Worm (Caenorhabditis elegans) whole organism, early embryonic: ENCODE results near the gene skpo-3.

Experiments used
- B0310.2 ChIP-seq: sonication (generic microtip); optimal IDR thresholded peaks from 2 replicates; lab custom pipeline; 2016; ENCODE audit warnings: mild to moderate bottlenecking, missing genetic modification characterization, missing compliant biosample characterization
- F13C5.2 ChIP-seq: sonication (generic microtip); optimal IDR thresholded peaks from 2 replicates; lab custom pipeline; 2017; ENCODE audit warnings: mild to moderate bottlenecking, missing genetic modification characterization, inconsistent platforms, missing compliant biosample characterization
- aly-1 ChIP-seq: sonication (generic microtip); optimal IDR thresholded peaks from 2 replicates; lab custom pipeline; 2016; ENCODE audit warnings: missing genetic modification characterization, missing compliant biosample characterization
- ama-1 ChIP-seq: fragments of 150-350 bp; optimal IDR thresholded peaks from 2 replicates; lab custom pipeline; 2014
- ceh-13 ChIP-seq: fragments of 200-800 bp; sonication (Bioruptor generic); optimal IDR thresholded peaks from 2 replicates; lab custom pipeline; 2018; ENCODE audit warnings: mild to moderate bottlenecking, missing genetic modification characterization, missing compliant biosample characterization
- ceh-36 ChIP-seq: sonication (generic microtip); optimal IDR thresholded peaks from 2 replicates; lab custom pipeline; 2016; ENCODE audit warnings: missing genetic modification characterization, inconsistent platforms, missing compliant biosample characterization
- ets-7 ChIP-seq: sonication (generic microtip); optimal IDR thresholded peaks from 2 replicates; lab custom pipeline; 2016; ENCODE audit warnings: missing genotype, missing genetic modification characterization, missing compliant biosample characterization
- flt-1 ChIP-seq: fragments of 200-800 bp; sonication (Bioruptor generic); IDR thresholded peaks from 2 replicates; pipeline ENCODE4 v1.3.6; 2022; ENCODE audit warnings: missing genetic modification characterization, missing compliant biosample characterization
- hmbx-1 ChIP-seq: sonication (generic microtip); optimal IDR thresholded peaks from 2 replicates; lab custom pipeline; 2016; ENCODE audit warnings: mild to moderate bottlenecking, missing genetic modification characterization, missing compliant biosample characterization
- hmg-4 ChIP-seq: fragments of 200-800 bp; sonication (Bioruptor generic); optimal IDR thresholded peaks from 2 replicates; lab custom pipeline; 2018; ENCODE audit warnings: mild to moderate bottlenecking, missing genetic modification characterization, missing compliant biosample characterization
- hnd-1 ChIP-seq: sonication (generic microtip); optimal IDR thresholded peaks from 2 replicates; lab custom pipeline; 2016; ENCODE audit warnings: missing genetic modification characterization, missing compliant biosample characterization
- pes-1 ChIP-seq: fragments of 200-800 bp; sonication (Bioruptor generic); IDR thresholded peaks from 2 replicates; pipeline ENCODE4 v1.3.6; 2022; ENCODE audit warnings: missing genetic modification reagents, missing genetic modification characterization, missing compliant biosample characterization
- scrt-1 ChIP-seq: fragments of 200-800 bp; sonication (Bioruptor generic); IDR thresholded peaks from 2 replicates; pipeline ENCODE4 v1.3.6; 2022; ENCODE audit warnings: missing genetic modification characterization, missing compliant biosample characterization
- sea-1 ChIP-seq: fragments of 200-800 bp; sonication (Bioruptor generic); conservative IDR thresholded peaks from 2 replicates; pipeline ENCODE4 v1.3.6; 2022; ENCODE audit warnings: missing genetic modification characterization, missing compliant biosample characterization
- tbx-11 ChIP-seq: fragments of 200-800 bp; sonication (Bioruptor generic); IDR thresholded peaks from 2 replicates; pipeline ENCODE4 v1.3.6; 2022; ENCODE audit warnings: missing genetic modification characterization, missing compliant biosample characterization
- tbx-37 ChIP-seq: fragments of 200-800 bp; sonication (Bioruptor generic); conservative IDR thresholded peaks from 2 replicates; pipeline ENCODE4 v1.3.6; 2022; ENCODE audit warnings: missing genetic modification reagents, missing genetic modification characterization, missing compliant biosample characterization
- tra-4 ChIP-seq: sonication (generic microtip); optimal IDR thresholded peaks from 2 replicates; lab custom pipeline; 2017; ENCODE audit warnings: missing genetic modification characterization, missing compliant biosample characterization

Gene skpo-3

ce11 chrII:7205388-7205787, 40.3 kb upstream of the skpo-3 start, which contains the start of gene srd-59:
Gene srd-59, plus strand, starts transcription at chrII:7205688.
- TF ChIP-seq ceh-13 (GFP tag; lab: Kevin White, UChicago) (no peak), tra-4 (tag; lab: Kevin White, UChicago) (no peak), hmg-4 (no peak)

- TF ChIP-seq pes-1 (GFP tag; lab: Robert Waterston, UW) (no peak), aly-1 (tag; lab: Kevin White, UChicago) (no peak), ets-7 (tag; lab: Kevin White, UChicago) (no peak), scrt-1 (GFP tag; lab: Robert Waterston, UW) (no peak), sea-1 (GFP tag; lab: Robert Waterston, UW) (no peak), ceh-13 (GFP tag; lab: Kevin White, UChicago) (no peak), hnd-1 (tag; lab: Kevin White, UChicago) (no peak), ceh-36 (tag; lab: Kevin White, UChicago) (no peak), tbx-11 (GFP tag; lab: Robert Waterston, UW) (no peak), tra-4 (tag; lab: Kevin White, UChicago) (no peak), flt-1 (GFP tag; lab: Robert Waterston, UW) (no peak), hmg-4 (no peak), tbx-37 (GFP tag; lab: Robert Waterston, UW) (no peak), ama-1 (lab: Kevin White, UChicago) (no peak), B0310.2 (tag; lab: Kevin White, UChicago) (no peak), hmbx-1 (tag; lab: Kevin White, UChicago) (no peak), F13C5.2 (tag; lab: Kevin White, UChicago) (no peak)
These were observed 38.0 kb upstream of the skpo-3 start for ce11 chrII:7207649-7208048.

- no peak for TF ChIP-seq hmbx-1 (tag; lab: Kevin White, UChicago)
- TF ChIP-seq B0310.2 (tag; lab: Kevin White, UChicago): no peak
- no peak for TF ChIP-seq aly-1 (tag; lab: Kevin White, UChicago)
- no peak for TF ChIP-seq flt-1 (GFP tag; lab: Robert Waterston, UW)
- no peak for TF ChIP-seq tbx-11 (GFP tag; lab: Robert Waterston, UW)
- TF ChIP-seq hmg-4: no peak
- no peak for TF ChIP-seq scrt-1 (GFP tag; lab: Robert Waterston, UW)
- TF ChIP-seq ama-1 (lab: Kevin White, UChicago): no peak
These were observed 37.5 kb upstream of the skpo-3 start, which contains the start of gene dhs-7 for ce11 chrII:7208184-7208583. Gene dhs-7, minus strand, starts transcription at chrII:7208460.

- TF ChIP-seq hmbx-1 (tag; lab: Kevin White, UChicago): no peak
- no peak for TF ChIP-seq tbx-37 (GFP tag; lab: Robert Waterston, UW)
- no peak for TF ChIP-seq ama-1 (lab: Kevin White, UChicago)
- TF ChIP-seq hnd-1 (tag; lab: Kevin White, UChicago): no peak
- no peak for TF ChIP-seq tra-4 (tag; lab: Kevin White, UChicago)
- no peak for TF ChIP-seq ets-7 (tag; lab: Kevin White, UChicago)
These were observed 35.5 kb upstream of the skpo-3 start, which contains the start of gene E04F6.15 for ce11 chrII:7210187-7210586. Gene E04F6.15, minus strand, starts transcription at chrII:7210287.

- no peak for TF ChIP-seq scrt-1 (GFP tag; lab: Robert Waterston, UW)
- no peak for TF ChIP-seq ceh-13 (GFP tag; lab: Kevin White, UChicago)
- no peak for TF ChIP-seq tbx-37 (GFP tag; lab: Robert Waterston, UW)
- no peak for TF ChIP-seq pes-1 (GFP tag; lab: Robert Waterston, UW)
- TF ChIP-seq hmg-4: no peak
- no peak for TF ChIP-seq hmbx-1 (tag; lab: Kevin White, UChicago)
- TF ChIP-seq sea-1 (GFP tag; lab: Robert Waterston, UW): no peak
- TF ChIP-seq F13C5.2 (tag; lab: Kevin White, UChicago): no peak
- no peak for TF ChIP-seq B0310.2 (tag; lab: Kevin White, UChicago)
- no peak for TF ChIP-seq ama-1 (lab: Kevin White, UChicago)
- TF ChIP-seq ceh-36 (tag; lab: Kevin White, UChicago): no peak
- TF ChIP-seq aly-1 (tag; lab: Kevin White, UChicago): no peak
- no peak for TF ChIP-seq hnd-1 (tag; lab: Kevin White, UChicago)
- no peak for TF ChIP-seq flt-1 (GFP tag; lab: Robert Waterston, UW)
- TF ChIP-seq ets-7 (tag; lab: Kevin White, UChicago): no peak
- no peak for TF ChIP-seq tra-4 (tag; lab: Kevin White, UChicago)
These were observed 34.4 kb upstream of the skpo-3 start, which contains the start of gene E04F6.8 for ce11 chrII:7211280-7211679. Gene E04F6.8, minus strand, starts transcription at chrII:7211380.

ce11 chrII:7212059-7212458, 33.6 kb upstream of the skpo-3 start, which contains the start of gene E04F6.9:
Gene E04F6.9, minus strand, starts transcription at chrII:7212159.
- no peak for TF ChIP-seq tbx-11 (GFP tag; lab: Robert Waterston, UW)
- no peak for TF ChIP-seq tbx-37 (GFP tag; lab: Robert Waterston, UW)
- no peak for TF ChIP-seq sea-1 (GFP tag; lab: Robert Waterston, UW)
- TF ChIP-seq B0310.2 (tag; lab: Kevin White, UChicago): no peak
- TF ChIP-seq ama-1 (lab: Kevin White, UChicago): no peak
- TF ChIP-seq pes-1 (GFP tag; lab: Robert Waterston, UW): no peak

- TF ChIP-seq ets-7 (tag; lab: Kevin White, UChicago) (no peak), tbx-11 (GFP tag; lab: Robert Waterston, UW) (no peak), aly-1 (tag; lab: Kevin White, UChicago) (no peak), sea-1 (GFP tag; lab: Robert Waterston, UW) (no peak), ceh-36 (tag; lab: Kevin White, UChicago) (no peak), ama-1 (lab: Kevin White, UChicago) (no peak), hnd-1 (tag; lab: Kevin White, UChicago) (no peak), pes-1 (GFP tag; lab: Robert Waterston, UW) (no peak), hmbx-1 (tag; lab: Kevin White, UChicago) (no peak), B0310.2 (tag; lab: Kevin White, UChicago) (no peak), tra-4 (tag; lab: Kevin White, UChicago) (no peak), scrt-1 (GFP tag; lab: Robert Waterston, UW) (no peak), ceh-13 (GFP tag; lab: Kevin White, UChicago) (no peak), tbx-37 (GFP tag; lab: Robert Waterston, UW) (no peak), flt-1 (GFP tag; lab: Robert Waterston, UW) (no peak), hmg-4 (no peak), F13C5.2 (tag; lab: Kevin White, UChicago) (no peak)
These were observed 28.6 kb upstream of the skpo-3 start, which contains the start of gene E04F6.10 for ce11 chrII:7217047-7217446. Gene E04F6.10, minus strand, starts transcription at chrII:7217147.
